Fruit fly (Drosophila melanogaster) whole organism, embryonic: ENCODE results near the gene Rab23.

Source experiments
- Atf6 ChIP-seq: fragments of 200-800 bp; sonication (Bioruptor generic); IDR thresholded peaks from 2 replicates; pipeline ENCODE4 v1.3.6; 2022; ENCODE audit warnings: missing biosample characterization, missing genetic modification characterization
- CG1024 ChIP-seq: fragments of 200-800 bp; sonication (Bioruptor generic); IDR thresholded peaks from 2 replicates; pipeline ENCODE4 v1.3.6; 2022; ENCODE audit warnings: missing biosample characterization, missing genetic modification characterization
- CG10565 ChIP-seq: fragments of 200-800 bp; sonication (Bioruptor generic); optimal IDR thresholded peaks from 3 replicates; lab custom pipeline; 2016; ENCODE audit warnings: missing biosample characterization, mild to moderate bottlenecking, missing genetic modification characterization
- CG10654 ChIP-seq: fragments of 200-800 bp; sonication (Bioruptor generic); optimal IDR thresholded peaks from 2 replicates; lab custom pipeline; 2016; ENCODE audit warnings: missing biosample characterization, missing genetic modification characterization
- CG10979 ChIP-seq: fragments of 200-800 bp; sonication (Bioruptor generic); optimal IDR thresholded peaks from 2 replicates; lab custom pipeline; 2018; ENCODE audit warnings: missing biosample characterization, mild to moderate bottlenecking, missing genetic modification characterization, moderate library complexity
- CG11560 ChIP-seq: fragments of 200-800 bp; sonication (Bioruptor generic); IDR thresholded peaks from 3 replicates; pipeline ENCODE4 v1.3.6; 2022; ENCODE audit warnings: missing biosample characterization, missing genetic modification characterization
- CG11696 ChIP-seq: fragments of 200-800 bp; sonication (Bioruptor generic); IDR thresholded peaks from 2 replicates; pipeline ENCODE4 v1.3.6; 2022; ENCODE audit warnings: missing biosample characterization, missing genetic modification characterization
- CG12219 ChIP-seq: fragments of 200-800 bp; sonication (Bioruptor generic); optimal IDR thresholded peaks from 3 replicates; lab custom pipeline; 2018; ENCODE audit warnings: missing biosample characterization, mild to moderate bottlenecking, missing genetic modification characterization
- CG14860 ChIP-seq: fragments of 200-800 bp; sonication (Bioruptor generic); IDR thresholded peaks from 3 replicates; pipeline ENCODE4 v1.3.6; 2022; ENCODE audit warnings: missing biosample characterization, missing genetic modification characterization; ENCODE audit not compliant: partially characterized antibody
- CG16779 ChIP-seq: fragments of 200-800 bp; sonication (Bioruptor generic); IDR thresholded peaks from 2 replicates; pipeline ENCODE4 v1.3.6; 2022; ENCODE audit warnings: missing biosample characterization, missing genetic modification characterization
- CG1832 ChIP-seq: fragments of 200-800 bp; sonication (Bioruptor generic); optimal IDR thresholded peaks from 2 replicates; lab custom pipeline; 2017; ENCODE audit warnings: missing biosample characterization, mild to moderate bottlenecking, missing genetic modification characterization, inconsistent platforms
- CG18599 ChIP-seq: fragments of 200-800 bp; sonication (Bioruptor generic); optimal IDR thresholded peaks from 3 replicates; lab custom pipeline; 2017; ENCODE audit warnings: missing biosample characterization, missing genetic modification characterization, mild to moderate bottlenecking, moderate library complexity, missing genetic modification reagents
- CG18619 ChIP-seq: fragments of 200-800 bp; sonication (Bioruptor generic); optimal IDR thresholded peaks from 3 replicates; lab custom pipeline; 2017; ENCODE audit warnings: missing biosample characterization, mild to moderate bottlenecking, missing genetic modification characterization
- CG2875 ChIP-seq: fragments of 200-800 bp; sonication (Bioruptor generic); optimal IDR thresholded peaks from 2 replicates; lab custom pipeline; 2017; ENCODE audit warnings: missing biosample characterization, mild to moderate bottlenecking, missing genetic modification characterization, missing genetic modification reagents
- CG30431 ChIP-seq: fragments of 200-800 bp; sonication (Bioruptor generic); optimal IDR thresholded peaks from 2 replicates; lab custom pipeline; 2017; ENCODE audit warnings: missing biosample characterization, missing genetic modification characterization
- CG33213 ChIP-seq: fragments of 200-800 bp; sonication (Bioruptor generic); optimal IDR thresholded peaks from 3 replicates; lab custom pipeline; 2016; ENCODE audit warnings: missing biosample characterization, missing genetic modification characterization
- CG33557 ChIP-seq: fragments of 200-800 bp; sonication (Bioruptor generic); optimal IDR thresholded peaks from 2 replicates; lab custom pipeline; 2019; ENCODE audit warnings: missing biosample characterization, mild to moderate bottlenecking, missing genetic modification characterization, moderate library complexity
- CG3407 ChIP-seq: fragments of 200-800 bp; sonication (Bioruptor generic); optimal IDR thresholded peaks from 2 replicates; lab custom pipeline; 2018; ENCODE audit warnings: missing biosample characterization, mild to moderate bottlenecking, missing genetic modification characterization
- CG43689 ChIP-seq: fragments of 200-800 bp; sonication (Bioruptor generic); IDR thresholded peaks from 2 replicates; pipeline ENCODE4 v1.3.6; 2022; ENCODE audit warnings: missing biosample characterization, missing genetic modification characterization
- CG4617 ChIP-seq: fragments of 200-800 bp; sonication (Bioruptor generic); optimal IDR thresholded peaks from 3 replicates; lab custom pipeline; 2016; ENCODE audit warnings: missing biosample characterization, missing genetic modification characterization, borderline replicate concordance
- CG5953 ChIP-seq: fragments of 200-800 bp; sonication (Bioruptor generic); IDR thresholded peaks from 2 replicates; pipeline ENCODE4 v1.3.6; 2022; ENCODE audit warnings: missing biosample characterization, missing genetic modification characterization
- CG6254 ChIP-seq: fragments of 200-800 bp; sonication (Bioruptor generic); optimal IDR thresholded peaks from 3 replicates; lab custom pipeline; 2017; ENCODE audit warnings: mild to moderate bottlenecking, missing biosample characterization, missing genetic modification reagents, missing genetic modification characterization
- CG6654 ChIP-seq: fragments of 200-800 bp; sonication (Bioruptor generic); optimal IDR thresholded peaks from 2 replicates; lab custom pipeline; 2017; ENCODE audit warnings: missing biosample characterization, mild to moderate bottlenecking, missing genetic modification characterization
- CG9876 ChIP-seq: fragments of 200-800 bp; sonication (Bioruptor generic); optimal IDR thresholded peaks from 2 replicates; lab custom pipeline; 2016; ENCODE audit warnings: missing biosample characterization, missing genetic modification characterization
- Camta ChIP-seq: fragments of 200-800 bp; sonication (Bioruptor generic); optimal IDR thresholded peaks from 2 replicates; lab custom pipeline; 2016; ENCODE audit warnings: missing biosample characterization, missing genetic modification characterization
- Dfd ChIP-seq, 2 experiments: fragments of >200 bp; optimal IDR thresholded peaks; 2 replicates each; lab custom pipeline; 2017; ENCODE audit warnings: missing biosample characterization in 2 of 2, missing genetic modification characterization in 2 of 2
- Dll ChIP-seq: fragments of 200-800 bp; sonication (Bioruptor generic); IDR thresholded peaks from 4 replicates; pipeline ENCODE4 v1.3.6; 2022; ENCODE audit warnings: missing biosample characterization, missing genetic modification characterization; ENCODE audit not compliant: partially characterized antibody
- Mrtf ChIP-seq: fragments of 200-800 bp; sonication (Bioruptor generic); IDR thresholded peaks from 3 replicates; pipeline ENCODE4 v1.3.6; 2022; ENCODE audit warnings: missing biosample characterization, missing genetic modification characterization
- Trl ChIP-seq, 3 experiments: fragments of >200 bp in 2 of 3; fragments of 200-800 bp in 1 of 3; sonication (Bioruptor generic) in 1 of 3; optimal IDR thresholded peaks; 2 replicates in 1 of 3; 3 replicates in 2 of 3; lab custom pipeline; 2016 to 2017; ENCODE audit warnings: missing biosample characterization in 1 of 3, missing genetic modification characterization in 1 of 3
- YL-1 ChIP-seq: fragments of 200-800 bp; sonication (Bioruptor generic); optimal IDR thresholded peaks from 3 replicates; lab custom pipeline; 2017; ENCODE audit warnings: missing biosample characterization, mild to moderate bottlenecking, missing genetic modification characterization
- al ChIP-seq: fragments of 200-800 bp; sonication (Bioruptor generic); IDR thresholded peaks from 2 replicates; pipeline ENCODE4 v1.3.6; 2022; ENCODE audit warnings: missing biosample characterization, missing genetic modification characterization
- ap ChIP-seq: fragments of 200-800 bp; sonication (Bioruptor generic); IDR thresholded peaks from 2 replicates; pipeline ENCODE4 v1.3.6; 2022; ENCODE audit warnings: missing biosample characterization, missing genetic modification characterization
- ash1 ChIP-seq: fragments of 200-800 bp; sonication (Bioruptor generic); optimal IDR thresholded peaks from 2 replicates; lab custom pipeline; 2018; ENCODE audit warnings: missing biosample characterization, mild to moderate bottlenecking, missing genetic modification characterization
- cad ChIP-seq: fragments of >200 bp; optimal IDR thresholded peaks from 2 replicates; lab custom pipeline; 2017; ENCODE audit warnings: missing biosample characterization, missing genetic modification characterization
- corto ChIP-seq: fragments of 200-800 bp; sonication (Bioruptor generic); optimal IDR thresholded peaks from 2 replicates; lab custom pipeline; 2016; ENCODE audit warnings: missing biosample characterization, mild to moderate bottlenecking, missing genetic modification characterization, moderate library complexity
- cwo ChIP-seq: fragments of 200-800 bp; sonication (Bioruptor generic); optimal IDR thresholded peaks from 3 replicates; lab custom pipeline; 2017; ENCODE audit warnings: missing biosample characterization, missing genetic modification characterization, mild to moderate bottlenecking, moderate library complexity, missing genetic modification reagents
- da ChIP-seq: fragments of 200-800 bp; sonication (Bioruptor generic); optimal IDR thresholded peaks from 2 replicates; lab custom pipeline; 2016; ENCODE audit warnings: missing biosample characterization, missing genetic modification characterization
- ftz-f1 ChIP-seq: fragments of 200-800 bp; sonication (Bioruptor generic); optimal IDR thresholded peaks from 2 replicates; lab custom pipeline; 2016; ENCODE audit warnings: missing biosample characterization, missing genetic modification characterization
- gfzf ChIP-seq: fragments of 200-800 bp; sonication (Bioruptor generic); optimal IDR thresholded peaks from 2 replicates; lab custom pipeline; 2016; ENCODE audit warnings: missing biosample characterization, mild to moderate bottlenecking, missing genetic modification characterization, moderate library complexity
- hth ChIP-seq: fragments of >200 bp; optimal IDR thresholded peaks from 2 replicates; lab custom pipeline; 2017; ENCODE audit warnings: inconsistent platforms
- prd ChIP-seq, 3 experiments: fragments of >200 bp in 2 of 3; fragments of 200-800 bp in 1 of 3; sonication (Bioruptor generic) in 1 of 3; optimal IDR thresholded peaks in 2 of 3; IDR thresholded peaks in 1 of 3; 2 replicates in 2 of 3; 3 replicates in 1 of 3; pipeline versions ENCODE4 v1.3.6 to Lab custom; 2017 to 2022; ENCODE audit warnings: missing biosample characterization in 1 of 3, missing genetic modification characterization in 1 of 3
- sim ChIP-seq: fragments of 200-800 bp; sonication (Bioruptor generic); IDR thresholded peaks from 2 replicates; pipeline ENCODE4 v1.3.6; 2022; ENCODE audit warnings: missing biosample characterization, missing genetic modification characterization
- slbo ChIP-seq: fragments of 200-800 bp; sonication (Bioruptor generic); IDR thresholded peaks from 2 replicates; pipeline ENCODE4 v1.3.6; 2022; ENCODE audit warnings: missing biosample characterization, missing genetic modification characterization
- so ChIP-seq: fragments of 200-800 bp; sonication (Bioruptor generic); IDR thresholded peaks from 3 replicates; pipeline ENCODE4 v1.3.6; 2022; ENCODE audit warnings: missing biosample characterization, missing genetic modification characterization
- tna ChIP-seq: fragments of 200-800 bp; sonication (Bioruptor generic); IDR thresholded peaks from 2 replicates; pipeline ENCODE4 v1.3.6; 2022; ENCODE audit warnings: missing biosample characterization, missing genetic modification characterization; ENCODE audit not compliant: partially characterized antibody
- trem ChIP-seq: fragments of 200-800 bp; optimal IDR thresholded peaks from 3 replicates; lab custom pipeline; 2019; ENCODE audit warnings: missing biosample characterization, mild to moderate bottlenecking, missing genetic modification characterization, moderate library complexity
- unpg ChIP-seq: fragments of 200-800 bp; sonication (Bioruptor generic); optimal IDR thresholded peaks from 3 replicates; lab custom pipeline; 2018; ENCODE audit warnings: missing biosample characterization, mild to moderate bottlenecking, missing genetic modification characterization, moderate library complexity
- wek ChIP-seq: fragments of 200-800 bp; sonication (Bioruptor generic); optimal IDR thresholded peaks from 3 replicates; lab custom pipeline; 2018; ENCODE audit warnings: missing biosample characterization, mild to moderate bottlenecking, missing genetic modification characterization, moderate library complexity
- zen ChIP-seq: fragments of 200-800 bp; sonication (Bioruptor generic); optimal IDR thresholded peaks from 3 replicates; lab custom pipeline; 2018; ENCODE audit warnings: missing biosample characterization, mild to moderate bottlenecking, missing genetic modification characterization, moderate library complexity

Gene Rab23

DNA sequence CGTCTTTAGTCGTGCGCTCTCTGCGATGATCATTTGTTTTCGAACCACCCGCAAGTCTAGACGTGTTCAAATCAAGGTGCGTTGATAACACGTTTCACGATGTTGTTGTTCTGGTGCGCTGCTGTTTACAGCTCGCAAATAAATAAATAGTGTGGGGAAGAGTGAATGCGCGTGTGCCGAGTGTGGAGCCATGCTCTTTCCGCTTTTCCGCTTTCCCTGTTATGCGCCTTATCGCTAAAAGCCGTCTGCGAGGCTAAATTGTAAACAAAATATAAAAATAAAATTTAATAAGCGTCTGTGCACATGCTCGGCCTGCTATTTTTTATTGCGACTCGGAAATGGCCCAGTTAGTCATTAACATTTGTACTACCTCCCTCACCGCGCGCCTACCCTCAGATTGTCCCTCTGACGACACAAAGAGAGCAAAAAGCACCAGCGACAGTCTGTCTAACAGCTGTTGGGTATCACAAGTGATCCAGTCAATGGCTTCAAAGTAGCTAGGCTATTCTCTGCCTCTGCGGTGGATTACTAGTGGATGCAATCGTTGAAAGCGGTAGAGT is 12.5 kb downstream of the Rab23 start (continued):
- no peak for TF ChIP-seq CG10565 (GFP tag; lab: Kevin White, UChicago)
- no peak for TF ChIP-seq gfzf
- TF ChIP-seq prd (optimal IDR thresholded peaks at IDR 0.05; lab: Kevin White, UChicago) = no peak
- TF ChIP-seq prd (GFP tag; IDR thresholded peaks at IDR 0.05; lab: Robert Waterston, UW) = peak; percentile 42; the same call in 2 of the 3 replicates
- TF ChIP-seq CG11696 (GFP tag; lab: Robert Waterston, UW) = no peak; the same call in 1 of the 2 replicates
- TF ChIP-seq Dfd (GFP tag; optimal IDR thresholded peaks at IDR 0.05; lab: Kevin White, UChicago) = no peak
- TF ChIP-seq ap (GFP tag; lab: Robert Waterston, UW) = peak; percentile 9; the same call in 1 of the 2 replicates
- TF ChIP-seq CG18599 (GFP tag; lab: Kevin White, UChicago) = peak; percentile 92
- TF ChIP-seq CG4617 = peak; percentile 25
- TF ChIP-seq CG1832 (GFP tag; lab: Kevin White, UChicago) = no peak
- TF ChIP-seq ash1 (GFP tag; lab: Kevin White, UChicago) = peak; percentile 91
- peak; percentile 91 for TF ChIP-seq CG3407 (GFP tag; lab: Kevin White, UChicago)
- TF ChIP-seq hth = no peak
- TF ChIP-seq CG14860 (GFP tag; lab: Robert Waterston, UW) = no peak
- TF ChIP-seq CG16779 (GFP tag; lab: Robert Waterston, UW) = no peak
- no peak for TF ChIP-seq Mrtf (GFP tag; lab: Robert Waterston, UW)
- TF ChIP-seq CG12219 (GFP tag; lab: Kevin White, UChicago) = peak; percentile 77
- peak; percentile 95 for TF ChIP-seq cwo (GFP tag; lab: Kevin White, UChicago)
- TF ChIP-seq zen = peak; percentile 51
- no peak for TF ChIP-seq sim (GFP tag; lab: Robert Waterston, UW)
- TF ChIP-seq CG2875 (GFP tag; lab: Kevin White, UChicago) = peak; percentile 93
- no peak for TF ChIP-seq CG43689 (GFP tag; lab: Robert Waterston, UW)
- TF ChIP-seq so (GFP tag; lab: Robert Waterston, UW) = peak; percentile 68; the same call in 1 of the 3 replicates
- TF ChIP-seq da (GFP tag; lab: Kevin White, UChicago) = no peak
- 0 out of 2 replicates have a peak, but pooled peaks have one; percentile 18 for TF ChIP-seq slbo
- peak; percentile 89 for TF ChIP-seq CG33557 (GFP tag; lab: Kevin White, UChicago)
- TF ChIP-seq trem = peak; percentile 25
- no peak for TF ChIP-seq Dll (GFP tag; lab: Robert Waterston, UW)
- no peak for TF ChIP-seq CG11560 (tag; lab: Robert Waterston, UW)
- TF ChIP-seq CG30431 (GFP tag; lab: Kevin White, UChicago) = peak; percentile 8
- peak; percentile 42 for TF ChIP-seq CG10979 (tag; lab: Kevin White, UChicago)
- peak; percentile 49 for TF ChIP-seq Camta
- peak; percentile 25 for TF ChIP-seq CG6654 (GFP tag; lab: Kevin White, UChicago)
- no peak for TF ChIP-seq al (GFP tag; lab: Robert Waterston, UW)
- peak; percentile 52; the same call in 1 of the 2 replicates for TF ChIP-seq CG1024
- TF ChIP-seq CG6254 (GFP tag; lab: Kevin White, UChicago) = peak; percentile 66
- peak; percentile 95 for TF ChIP-seq YL-1 (GFP tag; lab: Kevin White, UChicago)
- no peak for TF ChIP-seq cad (GFP tag; lab: Kevin White, UChicago)
- peak; percentile 31 for TF ChIP-seq corto (GFP tag; lab: Kevin White, UChicago)
- TF ChIP-seq wek (GFP tag; lab: Kevin White, UChicago) = peak; percentile 96
- no peak for TF ChIP-seq CG5953
- TF ChIP-seq CG9876 (GFP tag; lab: Kevin White, UChicago) = peak; percentile 45
- no peak for TF ChIP-seq tna (GFP tag; lab: Robert Waterston, UW)
- TF ChIP-seq Atf6 = peak; percentile 62
- peak; percentile 68 for TF ChIP-seq CG33213 (GFP tag; lab: Kevin White, UChicago)
- peak; percentile 86 for TF ChIP-seq CG18619 (GFP tag; lab: Kevin White, UChicago)
- TF ChIP-seq CG10654 (GFP tag; lab: Kevin White, UChicago) = peak; percentile 41
- peak; percentile 78 for TF ChIP-seq unpg (GFP tag; lab: Kevin White, UChicago)
- peak in 1 of 2 experiments; percentile 62 for TF ChIP-seq Trl (optimal IDR thresholded peaks at IDR 0.05; lab: Kevin White, UChicago)
- peak; percentile 74 for TF ChIP-seq Trl (GFP tag; optimal IDR thresholded peaks at IDR 0.05; lab: Kevin White, UChicago)
- peak; percentile 71 for TF ChIP-seq ftz-f1 (GFP tag; lab: Kevin White, UChicago)
